Worm (Caenorhabditis elegans): ENCODE results near the gene mfsd-10.
A peak's percentile ranks its signal among the peaks of the same experiment; 100 is the strongest.

mfsd-10 gene

DNA sequence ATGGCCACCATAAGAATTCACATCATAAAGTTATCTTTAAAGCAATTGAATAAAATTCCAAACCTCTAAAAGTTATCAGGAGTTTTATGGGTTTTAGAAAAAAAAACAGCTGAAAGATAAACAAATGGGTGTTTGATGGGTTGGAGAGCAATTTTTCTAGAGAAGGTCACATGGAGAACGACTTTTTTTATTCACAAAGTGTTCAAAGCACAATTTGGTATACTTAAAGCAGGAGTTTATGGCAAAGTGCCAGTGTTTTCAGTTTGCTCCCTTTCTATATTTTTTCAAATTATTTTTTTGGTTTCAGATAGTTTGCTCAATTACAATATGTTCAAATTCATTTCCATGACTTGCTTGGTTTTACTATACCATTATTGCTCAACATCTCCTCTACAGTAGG, 32.8 kb upstream of the mfsd-10 start, which contains the start of gene F11C7.6:
TSS of gene F11C7.6 (plus strand) at position 301 of the 400 bp plus-strand sequence.
- TF ChIP-seq php-3 (GFP tag; IDR thresholded peaks at IDR 0.05) (peak; percentile 42; the same call in 1 of the 2 replicates), spr-3 (GFP tag; optimal IDR thresholded peaks at IDR 0.05) (no peak), unc-62 (GFP tag; optimal IDR thresholded peaks at IDR 0.05 in 1 of 2) (peak in 1 of 2 experiments; percentile 49), unc-62 (tag; optimal IDR thresholded peaks at IDR 0.05) (no peak), dve-1 (tag; optimal IDR thresholded peaks at IDR 0.05; ENCODE audit: insufficient read depth) (peak; percentile 36), lim-7 (GFP tag; IDR thresholded peaks at IDR 0.05) (no peak)

DNA sequence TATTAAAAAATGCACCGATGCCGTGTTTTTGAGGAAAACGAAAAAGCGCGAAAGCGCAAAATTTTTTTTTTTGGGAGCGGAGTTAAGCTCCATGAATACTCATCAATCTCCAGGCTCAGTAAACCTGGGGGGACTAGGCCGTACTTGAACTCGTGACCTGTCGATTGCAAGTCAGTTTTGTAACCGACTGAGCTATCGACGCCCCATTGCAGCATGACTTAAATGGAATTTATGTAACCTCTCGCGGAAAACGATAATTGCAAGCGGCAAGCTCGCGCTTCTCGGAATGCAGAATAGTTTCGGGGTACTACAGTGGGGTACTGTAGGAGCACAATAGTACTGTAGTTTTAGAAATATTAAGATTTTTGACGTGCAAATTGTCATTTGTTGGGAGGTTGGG, 32.0 kb upstream of the mfsd-10 start:
- TF ChIP-seq lim-7 (GFP tag; IDR thresholded peaks at IDR 0.05) (peak; percentile 61; the same call in 1 of the 2 replicates), daf-12 (tag; optimal IDR thresholded peaks at IDR 0.05) (no peak), aha-1 (tag) (peak; percentile 44), madf-9 (GFP tag; conservative IDR thresholded peaks at IDR 0.05) (0 out of 2 replicates have a peak, but pooled peaks have one; percentile 5), fkh-10 (GFP tag; optimal IDR thresholded peaks at IDR 0.05) (no peak), dmd-6 (GFP tag; IDR thresholded peaks at IDR 0.05) (0 out of 2 replicates have a peak, but pooled peaks have one; percentile 11), unc-39 (tag; optimal IDR thresholded peaks at IDR 0.05) (no peak), snpc-1.2 (GFP tag; IDR thresholded peaks at IDR 0.05) (0 out of 2 replicates have a peak, but pooled peaks have one; percentile 34), egl-43 (GFP tag; IDR thresholded peaks at IDR 0.05) (peak; percentile 36; the same call in 1 of the 2 replicates), ctbp-1 (GFP tag; IDR thresholded peaks at IDR 0.05) (no peak)

DNA sequence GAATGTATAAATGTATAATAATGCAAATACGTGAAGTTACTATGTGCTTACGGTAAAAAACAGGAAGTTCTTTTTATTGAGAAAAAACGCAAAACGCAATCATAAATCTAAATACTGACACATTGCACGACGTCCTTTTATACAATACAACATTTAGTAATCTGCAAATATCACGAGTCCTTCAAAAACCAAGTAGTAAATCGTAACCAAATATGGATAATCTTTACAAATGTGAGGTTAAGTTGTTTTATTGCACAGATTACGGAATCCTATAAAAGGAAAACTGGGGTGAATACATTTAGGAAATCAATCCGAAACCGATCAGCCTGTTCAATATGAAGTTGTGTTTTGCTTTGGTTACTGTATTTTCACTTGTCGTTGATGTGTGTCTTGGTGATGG, 29.9 kb upstream of the mfsd-10 start, which contains the start of gene F11C7.7:
TSS of gene F11C7.7 (plus strand) at position 301 of the 400 bp plus-strand sequence.
- TF ChIP-seq nhr-41 (GFP tag; IDR thresholded peaks at IDR 0.05) (no peak), daf-8 (GFP tag; IDR thresholded peaks at IDR 0.05) (no peak), lin-29 (GFP tag; IDR thresholded peaks at IDR 0.05) (no peak), snpc-1.2 (GFP tag; IDR thresholded peaks at IDR 0.05) (no peak), rbr-2 (tag; optimal IDR thresholded peaks at IDR 0.05) (no peak), ceh-82 (tag; optimal IDR thresholded peaks at IDR 0.05) (no peak)

- TF ChIP-seq daf-16 (GFP tag; optimal IDR thresholded peaks at IDR 0.05) = no peak
- no peak for TF ChIP-seq daf-16 (tag; optimal IDR thresholded peaks at IDR 0.05)
- no peak for TF ChIP-seq nhr-41 (GFP tag; IDR thresholded peaks at IDR 0.05)
- no peak for TF ChIP-seq zag-1 (tag; optimal IDR thresholded peaks at IDR 0.05)
- TF ChIP-seq cey-2 (tag; optimal IDR thresholded peaks at IDR 0.05; ENCODE audit: borderline replicate concordance, insufficient read depth) = no peak
Observed at ce11 chrX:17396456-17396855, 28.0 kb upstream of the mfsd-10 start, which contains the start of the genes vap-1 and F11C7.2. Gene vap-1 (minus strand): TSS chrX:17396556. Gene F11C7.2 (plus strand): TSS chrX:17396814.

DNA sequence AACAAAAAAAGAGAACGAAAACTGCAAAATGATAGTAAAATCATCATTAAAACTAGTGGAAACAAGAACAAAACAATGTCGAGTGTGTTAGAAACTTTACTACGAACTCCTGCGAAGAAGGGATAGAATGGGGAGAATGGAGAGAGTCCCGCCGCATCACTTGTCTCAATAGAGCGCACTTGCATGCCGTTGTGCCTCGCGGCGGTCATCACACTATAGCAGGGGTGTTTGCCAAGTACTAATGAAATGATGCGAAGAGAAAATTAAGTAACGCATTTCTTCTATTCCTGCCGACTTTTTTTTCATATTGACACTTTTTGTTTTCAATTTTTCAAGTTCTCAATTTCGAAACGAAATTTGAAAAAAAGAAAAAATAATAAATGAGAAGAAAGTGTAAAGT, 23.7 kb upstream of the mfsd-10 start:
- peak; percentile 54; the same call in 1 of the 2 replicates for TF ChIP-seq lin-1 (GFP tag; IDR thresholded peaks at IDR 0.05)
- peak; percentile 52 for TF ChIP-seq nhr-77 (tag; optimal IDR thresholded peaks at IDR 0.05)
- TF ChIP-seq lin-38 (GFP tag; IDR thresholded peaks at IDR 0.05) = peak; percentile 96
- no peak for TF ChIP-seq jun-1 (tag; optimal IDR thresholded peaks at IDR 0.05)
- TF ChIP-seq daf-16 (GFP tag; optimal IDR thresholded peaks at IDR 0.05) = peak in 1 of 2 experiments; percentile 33
- peak; percentile 55 for TF ChIP-seq daf-16 (tag; optimal IDR thresholded peaks at IDR 0.05)
- no peak for TF ChIP-seq sdz-12 (GFP tag; optimal IDR thresholded peaks at IDR 0.05)
- no peak for TF ChIP-seq lsy-2 (tag; optimal IDR thresholded peaks at IDR 0.05)
- TF ChIP-seq aha-1 (tag) = peak; percentile 87
- peak; percentile 89 for TF ChIP-seq hlh-30 (tag; optimal IDR thresholded peaks at IDR 0.05; ENCODE audit: insufficient read depth)
- peak; percentile 74 for TF ChIP-seq dve-1 (tag; optimal IDR thresholded peaks at IDR 0.05; ENCODE audit: insufficient read depth)
- TF ChIP-seq hlh-11 (tag; optimal IDR thresholded peaks at IDR 0.05) = peak; percentile 68
- TF ChIP-seq unc-62 (GFP tag; optimal IDR thresholded peaks at IDR 0.05 in 1 of 2) = peak in 1 of 2 experiments; percentile 76
- no peak for TF ChIP-seq unc-62 (tag; optimal IDR thresholded peaks at IDR 0.05)
- peak; percentile 69; the same call in 1 of the 2 replicates for TF ChIP-seq tra-1 (GFP tag; IDR thresholded peaks at IDR 0.05)
- peak; percentile 40 for TF ChIP-seq nhr-25 (tag; optimal IDR thresholded peaks at IDR 0.05; ENCODE audit: borderline replicate concordance, insufficient read depth)
- peak; percentile 66 for TF ChIP-seq mxl-3 (GFP tag; optimal IDR thresholded peaks at IDR 0.05)
- TF ChIP-seq pha-4 (GFP tag; IDR thresholded peaks at IDR 0.05) = no peak
- TF ChIP-seq pha-4 (tag; optimal IDR thresholded peaks at IDR 0.05) = no peak
- TF ChIP-seq hmg-1.1 (GFP tag; IDR thresholded peaks at IDR 0.05) = peak; percentile 80
- TF ChIP-seq T26A8.4 (GFP tag; IDR thresholded peaks at IDR 0.05) = 0 out of 2 replicates have a peak, but pooled peaks have one; percentile 18
- peak in 1 of 2 experiments; percentile 39 for TF ChIP-seq hif-1 (tag; optimal IDR thresholded peaks at IDR 0.05)
- TF ChIP-seq dpl-1 (GFP tag; optimal IDR thresholded peaks at IDR 0.05) = peak; percentile 50
- no peak for TF ChIP-seq D1046.2 (GFP tag; IDR thresholded peaks at IDR 0.05)
